Fruit fly (Drosophila melanogaster): ENCODE data around the gene SdicA.

dm6 chrX:20173464-20173995 lies 28.2 kb downstream of the SdicA start, which contains the start of gene AnxB10:
- TF ChIP-seq CG8478 (optimal IDR thresholded peaks at IDR 0.05): no peak
- no peak for TF ChIP-seq CTCF (optimal IDR thresholded peaks at IDR 0.05)

Data from S2 (cell line).